Worm (Caenorhabditis elegans) whole organism, L3 larva: Measurements from ENCODE around the gene F08F8.11.

Experiments used
- aly-2 ChIP-seq: fragments of 150-350 bp; optimal IDR thresholded peaks from 2 replicates; lab custom pipeline; 2014; ENCODE audit warnings: missing biosample characterization, missing genetic modification characterization
- ama-1 ChIP-seq: fragments of 150-350 bp; optimal IDR thresholded peaks from 2 replicates; lab custom pipeline; 2018
- ceh-9 ChIP-seq: sonication (generic microtip); optimal IDR thresholded peaks from 2 replicates; lab custom pipeline; 2018; ENCODE audit warnings: missing biosample characterization, missing genetic modification characterization
- egl-27 ChIP-seq: sonication (generic microtip); optimal IDR thresholded peaks from 4 replicates; lab custom pipeline; 2017; ENCODE audit warnings: missing biosample characterization, missing genetic modification reagents, missing genetic modification characterization
- jun-1 ChIP-seq: fragments of 150-350 bp; optimal IDR thresholded peaks from 2 replicates; lab custom pipeline; 2014; ENCODE audit warnings: missing biosample characterization, missing genetic modification reagents, missing genetic modification characterization
- mdl-1 ChIP-seq: fragments of 150-350 bp; optimal IDR thresholded peaks from 2 replicates; lab custom pipeline; 2014; ENCODE audit warnings: missing biosample characterization, missing genetic modification characterization
- nhr-25 ChIP-seq: sonication (generic microtip); optimal IDR thresholded peaks from 2 replicates; lab custom pipeline; 2017; ENCODE audit warnings: missing biosample characterization, missing genetic modification characterization
- nhr-28 ChIP-seq: fragments of 150-350 bp; optimal IDR thresholded peaks from 2 replicates; lab custom pipeline; 2014; ENCODE audit warnings: missing biosample characterization, missing genetic modification characterization
- nhr-67 ChIP-seq: fragments of 150-350 bp; optimal IDR thresholded peaks from 2 replicates; lab custom pipeline; 2014; ENCODE audit warnings: missing biosample characterization, missing genetic modification characterization
- nhr-76 ChIP-seq: fragments of 150-350 bp; sonication (generic microtip); optimal IDR thresholded peaks from 5 replicates; lab custom pipeline; 2014; ENCODE audit warnings: missing biosample characterization, missing genetic modification characterization
- tbx-2 ChIP-seq: sonication (generic microtip); optimal IDR thresholded peaks from 2 replicates; lab custom pipeline; 2016; ENCODE audit warnings: mild to moderate bottlenecking, missing genetic modification characterization, missing compliant biosample characterization
- zag-1 ChIP-seq: fragments of 150-350 bp; optimal IDR thresholded peaks from 2 replicates; lab custom pipeline; 2014; ENCODE audit warnings: missing biosample characterization, missing genetic modification characterization
- ztf-4 ChIP-seq: fragments of 150-350 bp; optimal IDR thresholded peaks from 2 replicates; lab custom pipeline; 2014; ENCODE audit warnings: missing biosample characterization, missing genetic modification characterization

DNA sequence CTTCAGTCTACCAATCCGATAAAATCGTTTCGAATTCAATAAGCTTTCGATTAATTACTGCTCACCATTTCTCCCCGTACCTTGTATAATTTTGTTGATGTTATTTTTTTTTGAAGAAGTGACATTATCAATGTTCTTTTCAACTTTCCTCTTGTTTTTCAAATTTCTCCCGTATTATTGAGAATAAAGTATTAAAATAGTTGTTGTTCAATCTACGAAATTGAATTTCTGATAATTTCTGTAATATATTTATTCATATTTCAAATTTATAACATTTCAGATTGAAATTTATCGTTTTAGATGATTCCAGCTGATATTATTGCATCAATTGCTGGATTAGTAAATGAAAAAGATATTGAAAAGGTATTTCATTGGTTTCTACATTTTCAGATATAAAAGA lies 20.2 kb downstream of the F08F8.11 start, which contains the start of gene trd-1:
- no peak for TF ChIP-seq nhr-25 (tag; lab: Kevin White, UChicago)
- TF ChIP-seq nhr-76 (tag; lab: Kevin White, UChicago), result no peak
- no peak for TF ChIP-seq egl-27 (tag; lab: Kevin White, UChicago)
- no peak for TF ChIP-seq aly-2 (tag; lab: Kevin White, UChicago)
- TF ChIP-seq nhr-28 (tag; lab: Kevin White, UChicago), result no peak
- no peak for TF ChIP-seq tbx-2 (tag; lab: Kevin White, UChicago)
- no peak for TF ChIP-seq mdl-1 (tag; lab: Kevin White, UChicago)
- TF ChIP-seq nhr-67 (tag; lab: Kevin White, UChicago), result no peak
- no peak for TF ChIP-seq zag-1 (tag; lab: Kevin White, UChicago)
- no peak for TF ChIP-seq ama-1
- TF ChIP-seq ztf-4 (tag; lab: Kevin White, UChicago), result no peak
- no peak for TF ChIP-seq ceh-9 (tag; lab: Kevin White, UChicago)
- no peak for TF ChIP-seq jun-1 (tag; lab: Kevin White, UChicago)
